Comparison of ENCODE assay signal across 5 fruit fly cellular contexts in the genomic region with DNA sequence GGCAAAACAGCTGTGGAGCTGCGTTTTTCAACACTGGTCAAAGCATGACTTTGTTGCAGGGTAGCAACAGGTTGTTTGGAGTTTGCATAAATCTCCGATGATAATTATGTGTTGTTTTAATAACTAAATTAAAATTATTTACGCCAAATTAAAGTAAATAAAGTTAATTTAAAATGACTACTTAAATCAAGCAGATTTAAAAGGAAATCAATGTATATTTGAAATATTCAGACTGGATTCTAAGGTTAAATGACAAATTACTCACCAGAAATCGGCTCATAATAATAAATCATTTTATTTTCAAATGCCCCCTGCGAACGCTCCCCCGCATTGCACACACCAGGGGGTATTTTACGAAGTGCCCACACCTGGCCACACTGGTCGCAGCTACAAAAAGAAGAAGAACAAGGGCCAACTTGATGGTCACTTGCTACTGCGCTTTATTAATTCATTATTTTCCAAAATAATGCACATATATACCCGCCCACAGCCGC.
TF ChIP-seq lines count a peak whose summit lies in the region.

A gene (minus strand): TSS at position 40 of the 494 bp plus-strand sequence.
A gene (plus strand): TSS at position 371 of the 494 bp plus-strand sequence.

TF ChIP-seq in whole organism, adult, 20 proteins besides CTCF, POLR2A, EP300 and RAD21 (continued from another document):
- TF ChIP-seq CG5204 (GFP tag; optimal IDR thresholded peaks at IDR 0.05; lab: Kevin White, UChicago): no peak
- peak; percentile 94 for TF ChIP-seq CG12768 (GFP tag; optimal IDR thresholded peaks at IDR 0.05; lab: Kevin White, UChicago)
- peak; percentile 82 for TF ChIP-seq pad (GFP tag; optimal IDR thresholded peaks at IDR 0.05; lab: Kevin White, UChicago)
- TF ChIP-seq CG1620 (GFP tag; optimal IDR thresholded peaks at IDR 0.05; lab: Kevin White, UChicago): peak; percentile 95

TF ChIP-seq in whole organism, embryonic, 481 proteins besides CTCF, POLR2A, EP300 and RAD21 (continued from another document and continues in another):
- no peak for TF ChIP-seq tio (GFP tag; optimal IDR thresholded peaks at IDR 0.05; lab: Kevin White, UChicago)
- peak; percentile 98 for TF ChIP-seq Ets65A (GFP tag; lab: Kevin White, UChicago)
- TF ChIP-seq Fer3 (tag; optimal IDR thresholded peaks at IDR 0.05; lab: Kevin White, UChicago): peak; percentile 95
- TF ChIP-seq Mes4 (GFP tag; optimal IDR thresholded peaks at IDR 0.05; lab: Kevin White, UChicago): peak; percentile 16
- TF ChIP-seq CG14965 (GFP tag; optimal IDR thresholded peaks at IDR 0.05; lab: Kevin White, UChicago; ENCODE audit: borderline replicate concordance): no peak
- TF ChIP-seq CG13296 (GFP tag; optimal IDR thresholded peaks at IDR 0.05; lab: Kevin White, UChicago): peak; percentile 88
- TF ChIP-seq grn (GFP tag; optimal IDR thresholded peaks at IDR 0.05; lab: Kevin White, UChicago): no peak
- TF ChIP-seq CG12155 (GFP tag; optimal IDR thresholded peaks at IDR 0.05; lab: Kevin White, UChicago): peak; percentile 92
- peak; percentile 79 for TF ChIP-seq Sin3A (optimal IDR thresholded peaks at IDR 0.05; lab: Kevin White, UChicago)
- peak; percentile 96 for TF ChIP-seq CG11456 (GFP tag; IDR thresholded peaks at IDR 0.05; lab: Robert Waterston, UW)
- TF ChIP-seq D19B (GFP tag; optimal IDR thresholded peaks at IDR 0.05; lab: Kevin White, UChicago): peak; percentile 98
- peak; percentile 85 to 94 for TF ChIP-seq dpn (GFP tag; optimal IDR thresholded peaks at IDR 0.05; lab: Kevin White, UChicago)
- TF ChIP-seq CG6272 (GFP tag; IDR thresholded peaks at IDR 0.05; lab: Robert Waterston, UW): peak; percentile 90
- TF ChIP-seq amos (GFP tag; IDR thresholded peaks at IDR 0.05; lab: Robert Waterston, UW; ENCODE audit: partially characterized antibody): peak; percentile 24; the same call in 1 of the 2 replicates
- TF ChIP-seq gem (tag; optimal IDR thresholded peaks at IDR 0.05; lab: Kevin White, UChicago): peak; percentile 97
- peak; percentile 81 for TF ChIP-seq CG34376 (GFP tag; optimal IDR thresholded peaks at IDR 0.05; lab: Kevin White, UChicago)
- TF ChIP-seq CG31441 (GFP tag; IDR thresholded peaks at IDR 0.05; lab: Robert Waterston, UW): peak; percentile 96
- peak; percentile 90 for TF ChIP-seq CG30431 (GFP tag; optimal IDR thresholded peaks at IDR 0.05; lab: Kevin White, UChicago)
- TF ChIP-seq sim (GFP tag; IDR thresholded peaks at IDR 0.05; lab: Robert Waterston, UW): peak; percentile 80
- peak; percentile 94 for TF ChIP-seq CG17328 (GFP tag; IDR thresholded peaks at IDR 0.05; lab: Robert Waterston, UW)
- TF ChIP-seq CG7745 (tag; optimal IDR thresholded peaks at IDR 0.05; lab: Kevin White, UChicago): peak; percentile 16
- TF ChIP-seq lmd (GFP tag; IDR thresholded peaks at IDR 0.05; lab: Robert Waterston, UW): peak; percentile 95
- peak; percentile 73 for TF ChIP-seq CG16863 (GFP tag; optimal IDR thresholded peaks at IDR 0.05; lab: Kevin White, UChicago)
- TF ChIP-seq crol (GFP tag; IDR thresholded peaks at IDR 0.05; lab: Robert Waterston, UW): peak; percentile 41
- TF ChIP-seq zf30C (GFP tag; optimal IDR thresholded peaks at IDR 0.05; lab: Kevin White, UChicago): no peak
- TF ChIP-seq CG12104 (GFP tag; optimal IDR thresholded peaks at IDR 0.05; lab: Kevin White, UChicago): peak; percentile 87
- TF ChIP-seq CG3726 (GFP tag; IDR thresholded peaks at IDR 0.05; lab: Robert Waterston, UW): peak; percentile 84; the same call in 2 of the 3 replicates
- peak; percentile 91 for TF ChIP-seq CG18262 (tag; optimal IDR thresholded peaks at IDR 0.05; lab: Kevin White, UChicago)
- peak; percentile 89 for TF ChIP-seq CG31224 (GFP tag; IDR thresholded peaks at IDR 0.05; lab: Robert Waterston, UW)

TF ChIP-seq in whole organism, prepupa, 60 proteins besides CTCF, POLR2A, EP300 and RAD21 (continued from another document and continues in another):
- TF ChIP-seq Lpt (GFP tag; optimal IDR thresholded peaks at IDR 0.05; lab: Kevin White, UChicago) (peak; percentile 93), CG10669 (GFP tag; optimal IDR thresholded peaks at IDR 0.05; lab: Kevin White, UChicago) (peak; percentile 90), CG32006 (GFP tag; optimal IDR thresholded peaks at IDR 0.05; lab: Kevin White, UChicago) (peak; percentile 96), Sox15 (GFP tag; optimal IDR thresholded peaks at IDR 0.05; lab: Kevin White, UChicago) (peak; percentile 93), CG11762 (GFP tag; optimal IDR thresholded peaks at IDR 0.05; lab: Kevin White, UChicago; ENCODE audit: insufficient read depth) (peak; percentile 74), CG6163 (GFP tag; IDR thresholded peaks at IDR 0.05; lab: Robert Waterston, UW) (peak; percentile 92), Met (GFP tag; optimal IDR thresholded peaks at IDR 0.05; lab: Kevin White, UChicago) (peak; percentile 92), CG8119 (GFP tag; IDR thresholded peaks at IDR 0.05; lab: Robert Waterston, UW) (peak; percentile 94), vri (GFP tag; optimal IDR thresholded peaks at IDR 0.05; lab: Kevin White, UChicago) (peak; percentile 79), ss (GFP tag; optimal IDR thresholded peaks at IDR 0.05; lab: Kevin White, UChicago) (peak in 1 of 2 experiments; percentile 85), Eip93F (GFP tag; optimal IDR thresholded peaks at IDR 0.05; lab: Kevin White, UChicago) (peak; percentile 76), fkh (GFP tag; optimal IDR thresholded peaks at IDR 0.05; lab: Kevin White, UChicago) (peak; percentile 76), topi (GFP tag; optimal IDR thresholded peaks at IDR 0.05; lab: Kevin White, UChicago) (peak; percentile 89), salr (GFP tag; optimal IDR thresholded peaks at IDR 0.05; lab: Kevin White, UChicago) (peak; percentile 87 to 95), Sox14 (GFP tag; optimal IDR thresholded peaks at IDR 0.05; lab: Kevin White, UChicago) (peak; percentile 82), Hr39 (GFP tag; optimal IDR thresholded peaks at IDR 0.05; lab: Kevin White, UChicago) (peak; percentile 90), eg (GFP tag; IDR thresholded peaks at IDR 0.05; lab: Robert Waterston, UW) (peak; percentile 95), CG4318 (GFP tag; optimal IDR thresholded peaks at IDR 0.05; lab: Kevin White, UChicago) (peak; percentile 90), CG15336 (GFP tag; IDR thresholded peaks at IDR 0.05; lab: Robert Waterston, UW) (peak; percentile 93), Ets96B (tag; optimal IDR thresholded peaks at IDR 0.05; lab: Kevin White, UChicago) (peak; percentile 90), CG6808 (GFP tag; optimal IDR thresholded peaks at IDR 0.05; lab: Kevin White, UChicago) (peak; percentile 86), lz (GFP tag; optimal IDR thresholded peaks at IDR 0.05; lab: Kevin White, UChicago) (peak; percentile 95), Gug (GFP tag; IDR thresholded peaks at IDR 0.05; lab: Robert Waterston, UW) (peak; percentile 87), CG9139 (GFP tag; optimal IDR thresholded peaks at IDR 0.05; lab: Kevin White, UChicago) (no peak), Smox (GFP tag; optimal IDR thresholded peaks at IDR 0.05; lab: Kevin White, UChicago) (peak; percentile 92), CG6854 (GFP tag; optimal IDR thresholded peaks at IDR 0.05; lab: Kevin White, UChicago) (peak; percentile 68), CG3919 (GFP tag; optimal IDR thresholded peaks at IDR 0.05; lab: Kevin White, UChicago) (peak; percentile 92), Hr4 (GFP tag; optimal IDR thresholded peaks at IDR 0.05; lab: Kevin White, UChicago) (peak; percentile 93), esn (GFP tag; optimal IDR thresholded peaks at IDR 0.05; lab: Kevin White, UChicago) (peak; percentile 95), achi (GFP tag; optimal IDR thresholded peaks at IDR 0.05; lab: Kevin White, UChicago) (peak; percentile 94), dsx (GFP tag; optimal IDR thresholded peaks at IDR 0.05; lab: Kevin White, UChicago; ENCODE audit: poor library complexity, severe bottlenecking) (peak; percentile 98)

TF ChIP-seq in whole organism, pupa, 21 proteins besides CTCF, POLR2A, EP300 and RAD21 (continued from another document):
- TF ChIP-seq CG13204 (GFP tag; optimal IDR thresholded peaks at IDR 0.05; lab: Kevin White, UChicago) (no peak), CG15710 (tag; optimal IDR thresholded peaks at IDR 0.05; lab: Kevin White, UChicago) (peak; percentile 95)

TF ChIP-seq in whole organism, wandering third instar larva, 38 proteins besides CTCF, POLR2A, EP300 and RAD21 (continued from another document):
- TF ChIP-seq Rel (GFP tag; optimal IDR thresholded peaks at IDR 0.05; lab: Kevin White, UChicago) (no peak), Rel (tag; optimal IDR thresholded peaks at IDR 0.05; lab: Kevin White, UChicago) (peak; percentile 81), Abd-B (GFP tag; optimal IDR thresholded peaks at IDR 0.05; lab: Kevin White, UChicago) (no peak), Sp1 (GFP tag; optimal IDR thresholded peaks at IDR 0.05; lab: Kevin White, UChicago) (peak; percentile 94), Dfd (GFP tag; optimal IDR thresholded peaks at IDR 0.05; lab: Kevin White, UChicago) (no peak), lola (GFP tag; optimal IDR thresholded peaks at IDR 0.05; lab: Kevin White, UChicago) (no peak), br (GFP tag; optimal IDR thresholded peaks at IDR 0.05; lab: Kevin White, UChicago) (peak; percentile 87), Hr78 (GFP tag; optimal IDR thresholded peaks at IDR 0.05; lab: Kevin White, UChicago) (no peak), CrebA (GFP tag; optimal IDR thresholded peaks at IDR 0.05; lab: Kevin White, UChicago; ENCODE audit: borderline replicate concordance) (no peak), pan (optimal IDR thresholded peaks at IDR 0.05; lab: Kevin White, UChicago) (no peak), Hnf4 (GFP tag; optimal IDR thresholded peaks at IDR 0.05; lab: Kevin White, UChicago) (no peak), ey (GFP tag; optimal IDR thresholded peaks at IDR 0.05; lab: Kevin White, UChicago) (peak; percentile 90), usp (GFP tag; optimal IDR thresholded peaks at IDR 0.05; lab: Kevin White, UChicago) (no peak), dsf (GFP tag; optimal IDR thresholded peaks at IDR 0.05; lab: Kevin White, UChicago; ENCODE audit: borderline replicate concordance) (no peak), jim (GFP tag; optimal IDR thresholded peaks at IDR 0.05; lab: Kevin White, UChicago) (no peak), dl (GFP tag; optimal IDR thresholded peaks at IDR 0.05; lab: Kevin White, UChicago; ENCODE audit: insufficient read depth in 1 of 2, partially characterized antibody in 2 of 2) (no peak), dmrt93B (GFP tag; optimal IDR thresholded peaks at IDR 0.05; lab: Kevin White, UChicago) (peak; percentile 87), h (GFP tag; optimal IDR thresholded peaks at IDR 0.05; lab: Kevin White, UChicago) (peak; percentile 93)
